Fruit fly (Drosophila melanogaster): ENCODE results near the gene CG11786.

Gene CG11786

DNA sequence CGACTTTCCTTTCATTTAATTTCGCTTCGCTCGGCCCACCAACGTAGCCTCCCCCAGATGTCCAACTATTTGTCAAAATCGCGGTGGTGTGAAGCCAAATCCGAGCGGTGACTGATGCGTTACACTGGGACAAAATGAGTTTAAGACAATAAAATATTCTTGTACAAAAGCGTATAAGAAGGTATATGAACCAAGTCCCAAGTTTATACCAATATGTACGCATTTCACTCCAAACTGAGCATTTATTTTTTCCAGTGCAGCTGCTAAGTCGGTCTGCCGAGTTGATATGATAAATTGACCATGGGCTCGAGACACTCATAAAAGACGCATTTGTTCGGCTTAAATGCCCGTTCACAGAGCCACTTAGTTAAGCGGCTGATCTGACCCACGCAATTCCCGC, 41.4 kb upstream of the CG11786 start (continued):
- no peak for TF ChIP-seq Dp (GFP tag; optimal IDR thresholded peaks at IDR 0.05)
- no peak for TF ChIP-seq vnd (GFP tag; IDR thresholded peaks at IDR 0.05; ENCODE audit: partially characterized antibody)
- peak; percentile 39 for TF ChIP-seq pnt (GFP tag; optimal IDR thresholded peaks at IDR 0.05)
- no peak for TF ChIP-seq prd (optimal IDR thresholded peaks at IDR 0.05)
- TF ChIP-seq prd (GFP tag; IDR thresholded peaks at IDR 0.05) = peak; percentile 71; the same call in 2 of the 3 replicates
- no peak for TF ChIP-seq gt (GFP tag; IDR thresholded peaks at IDR 0.05)
- peak; percentile 8 for TF ChIP-seq MTF-1 (GFP tag; optimal IDR thresholded peaks at IDR 0.05; ENCODE audit: borderline replicate concordance)
- TF ChIP-seq CG13123 (GFP tag; optimal IDR thresholded peaks at IDR 0.05) = no peak
- no peak for TF ChIP-seq CG6854 (GFP tag; optimal IDR thresholded peaks at IDR 0.05)
- TF ChIP-seq CG12299 (tag; optimal IDR thresholded peaks at IDR 0.05) = no peak
- no peak for TF ChIP-seq tll (GFP tag; optimal IDR thresholded peaks at IDR 0.05)
- TF ChIP-seq odd (GFP tag; optimal IDR thresholded peaks at IDR 0.05) = no peak
- peak; percentile 65 for TF ChIP-seq Blimp-1 (GFP tag; optimal IDR thresholded peaks at IDR 0.05)
- TF ChIP-seq CG14441 (GFP tag; IDR thresholded peaks at IDR 0.05) = peak; percentile 85
- TF ChIP-seq CG43689 (GFP tag; IDR thresholded peaks at IDR 0.05) = 0 out of 2 replicates have a peak, but pooled peaks have one; percentile 14
- peak; percentile 58 for TF ChIP-seq CG4424 (GFP tag; optimal IDR thresholded peaks at IDR 0.05)
- TF ChIP-seq trh (GFP tag; optimal IDR thresholded peaks at IDR 0.05) = no peak
- TF ChIP-seq CG9437 (GFP tag; optimal IDR thresholded peaks at IDR 0.05) = peak; percentile 10
- TF ChIP-seq Awh (GFP tag; IDR thresholded peaks at IDR 0.05) = 0 out of 2 replicates have a peak, but pooled peaks have one; percentile 10
- peak; percentile 23 for TF ChIP-seq CG9876 (GFP tag; optimal IDR thresholded peaks at IDR 0.05)
- no peak for TF ChIP-seq CG17612 (GFP tag; IDR thresholded peaks at IDR 0.05)
- TF ChIP-seq inv (GFP tag; IDR thresholded peaks at IDR 0.05; ENCODE audit: partially characterized antibody) = no peak
- peak; percentile 72 for TF ChIP-seq tgo (GFP tag; IDR thresholded peaks at IDR 0.05)
- no peak for TF ChIP-seq danr (GFP tag; IDR thresholded peaks at IDR 0.05)
- no peak for TF ChIP-seq CG5953 (GFP tag; IDR thresholded peaks at IDR 0.05)
- no peak for TF ChIP-seq CG3065 (GFP tag; optimal IDR thresholded peaks at IDR 0.05)
- peak; percentile 70 for TF ChIP-seq ind (GFP tag; optimal IDR thresholded peaks at IDR 0.05)
- peak; percentile 72 for TF ChIP-seq CG12769 (tag; optimal IDR thresholded peaks at IDR 0.05)
- no peak for TF ChIP-seq fu2 (GFP tag; optimal IDR thresholded peaks at IDR 0.05)
- 0 out of 3 replicates have a peak, but pooled peaks have one; percentile 37 for TF ChIP-seq ase (GFP tag; IDR thresholded peaks at IDR 0.05)
- no peak for TF ChIP-seq CG6654 (GFP tag; optimal IDR thresholded peaks at IDR 0.05)
- peak; percentile 61 for TF ChIP-seq az2 (GFP tag; optimal IDR thresholded peaks at IDR 0.05)
- no peak for TF ChIP-seq Jarid2 (GFP tag; optimal IDR thresholded peaks at IDR 0.05)
- TF ChIP-seq CG2712 (tag; optimal IDR thresholded peaks at IDR 0.05) = peak; percentile 45
- TF ChIP-seq ro (GFP tag; IDR thresholded peaks at IDR 0.05) = no peak
- TF ChIP-seq Opbp (GFP tag; IDR thresholded peaks at IDR 0.05; ENCODE audit: partially characterized antibody) = no peak
- no peak for TF ChIP-seq CG16813 (GFP tag; IDR thresholded peaks at IDR 0.05; ENCODE audit: partially characterized antibody)
- no peak for TF ChIP-seq hb (GFP tag; IDR thresholded peaks at IDR 0.05; ENCODE audit: partially characterized antibody)
- no peak for TF ChIP-seq chinmo (GFP tag; IDR thresholded peaks at IDR 0.05; ENCODE audit: partially characterized antibody)
- no peak for TF ChIP-seq dimm (GFP tag; IDR thresholded peaks at IDR 0.05)
- peak; percentile 50 for TF ChIP-seq tio (GFP tag; optimal IDR thresholded peaks at IDR 0.05)
- TF ChIP-seq PHDP (tag; optimal IDR thresholded peaks at IDR 0.05) = no peak
- peak; percentile 29 for TF ChIP-seq CG9727 (GFP tag; optimal IDR thresholded peaks at IDR 0.05)
- TF ChIP-seq CG6272 (GFP tag; IDR thresholded peaks at IDR 0.05) = no peak
- TF ChIP-seq insv (GFP tag; optimal IDR thresholded peaks at IDR 0.05) = no peak
- peak; percentile 72 for TF ChIP-seq CG1024 (GFP tag; IDR thresholded peaks at IDR 0.05)
- TF ChIP-seq Bdp1 (GFP tag; optimal IDR thresholded peaks at IDR 0.05) = peak; percentile 38
- peak; percentile 69 for TF ChIP-seq CG17359 (tag; optimal IDR thresholded peaks at IDR 0.05)
- TF ChIP-seq repo (GFP tag; optimal IDR thresholded peaks at IDR 0.05) = peak; percentile 45
- no peak for TF ChIP-seq HmgZ (tag; optimal IDR thresholded peaks at IDR 0.05)
- TF ChIP-seq CG18011 (GFP tag; optimal IDR thresholded peaks at IDR 0.05) = no peak

All from whole organism, embryonic.